Fruit fly (Drosophila melanogaster): Measurements from ENCODE around the gene CG10516.
A peak's percentile ranks its signal among the peaks of the same experiment; 100 is the strongest.

The CG10516 gene

dm6 chr3L:15958612-15959315, 9.2 kb upstream of the CG10516 start, which contains the start of gene CG17032 (continued):
- TF ChIP-seq CG34224 (GFP tag; IDR thresholded peaks at IDR 0.05; ENCODE audit: partially characterized antibody) (no peak), ase (GFP tag; IDR thresholded peaks at IDR 0.05) (no peak), sqz (GFP tag; optimal IDR thresholded peaks at IDR 0.05) (no peak), chinmo (GFP tag; IDR thresholded peaks at IDR 0.05; ENCODE audit: partially characterized antibody) (peak; percentile 65; the same call in 1 of the 4 replicates), gem (tag; optimal IDR thresholded peaks at IDR 0.05) (no peak), CG3726 (GFP tag; IDR thresholded peaks at IDR 0.05) (no peak), Elba2 (GFP tag; optimal IDR thresholded peaks at IDR 0.05) (no peak), CG15011 (GFP tag; optimal IDR thresholded peaks at IDR 0.05) (no peak), gfzf (GFP tag; optimal IDR thresholded peaks at IDR 0.05) (no peak), pros (GFP tag; optimal IDR thresholded peaks at IDR 0.05) (peak; percentile 53), CG10462 (GFP tag; optimal IDR thresholded peaks at IDR 0.05) (no peak), gro (GFP tag; optimal IDR thresholded peaks at IDR 0.05) (peak; percentile 55), MTF-1 (GFP tag; optimal IDR thresholded peaks at IDR 0.05; ENCODE audit: borderline replicate concordance) (no peak), Hr39 (optimal IDR thresholded peaks at IDR 0.05) (no peak), CG6854 (GFP tag; optimal IDR thresholded peaks at IDR 0.05) (no peak), CG2889 (GFP tag; IDR thresholded peaks at IDR 0.05) (no peak), Adf1 (GFP tag; IDR thresholded peaks at IDR 0.05) (peak; percentile 57; the same call in 1 of the 2 replicates), CG9932 (GFP tag; IDR thresholded peaks at IDR 0.05) (peak; percentile 40; the same call in 1 of the 2 replicates), CG9797 (GFP tag; optimal IDR thresholded peaks at IDR 0.05) (no peak), CG13775 (GFP tag; optimal IDR thresholded peaks at IDR 0.05) (no peak), Drgx (GFP tag; IDR thresholded peaks at IDR 0.05) (peak; percentile 14; the same call in 1 of the 2 replicates), Fer3 (tag; optimal IDR thresholded peaks at IDR 0.05) (no peak), Pdp1 (GFP tag; optimal IDR thresholded peaks at IDR 0.05) (peak in 1 of 2 experiments; percentile 95), rib (GFP tag; IDR thresholded peaks at IDR 0.05) (peak; percentile 78; the same call in 1 of the 2 replicates), CG6254 (GFP tag; optimal IDR thresholded peaks at IDR 0.05) (no peak), crc (GFP tag; optimal IDR thresholded peaks at IDR 0.05) (no peak), CG12769 (tag; optimal IDR thresholded peaks at IDR 0.05) (peak; percentile 96), CG7928 (GFP tag; optimal IDR thresholded peaks at IDR 0.05) (no peak), Taf1 (GFP tag; IDR thresholded peaks at IDR 0.05) (no peak), org-1 (GFP tag; optimal IDR thresholded peaks at IDR 0.05) (no peak), CG1792 (GFP tag; optimal IDR thresholded peaks at IDR 0.05) (no peak), CG2199 (GFP tag; IDR thresholded peaks at IDR 0.05) (no peak), CG14860 (GFP tag; IDR thresholded peaks at IDR 0.05; ENCODE audit: partially characterized antibody) (no peak), stwl (tag; optimal IDR thresholded peaks at IDR 0.05) (no peak), vvl (GFP tag; IDR thresholded peaks at IDR 0.05) (peak; percentile 75), Ada2b (GFP tag; IDR thresholded peaks at IDR 0.05) (peak; percentile 7; the same call in 1 of the 2 replicates), disco-r (GFP tag; optimal IDR thresholded peaks at IDR 0.05) (no peak), Hsf (GFP tag; optimal IDR thresholded peaks at IDR 0.05) (no peak), vfl (GFP tag; optimal IDR thresholded peaks at IDR 0.05) (no peak), Bteb2 (GFP tag; optimal IDR thresholded peaks at IDR 0.05) (no peak), CG12942 (GFP tag; optimal IDR thresholded peaks at IDR 0.05) (no peak), CG17829 (tag; optimal IDR thresholded peaks at IDR 0.05) (no peak), chn (GFP tag; optimal IDR thresholded peaks at IDR 0.05) (no peak), Dll (GFP tag; IDR thresholded peaks at IDR 0.05; ENCODE audit: partially characterized antibody) (0 out of 4 replicates have a peak, but pooled peaks have one; percentile 29), nerfin-2 (GFP tag; IDR thresholded peaks at IDR 0.05; ENCODE audit: partially characterized antibody) (no peak), Sox102F (GFP tag; optimal IDR thresholded peaks at IDR 0.05) (no peak), CG10654 (GFP tag; optimal IDR thresholded peaks at IDR 0.05) (no peak), CG11456 (GFP tag; IDR thresholded peaks at IDR 0.05) (0 out of 3 replicates have a peak, but pooled peaks have one; percentile 57), Nf-YA (GFP tag; IDR thresholded peaks at IDR 0.05) (no peak), onecut (GFP tag; IDR thresholded peaks at IDR 0.05) (no peak)

Data from whole organism, embryonic.